Worm (Caenorhabditis elegans) whole organism, L1 larva: ENCODE measurements around the gene nhr-19.

Source experiments
- C04F5.9 ChIP-seq: sonication (generic microtip); optimal IDR thresholded peaks from 2 replicates; lab custom pipeline; 2016; ENCODE audit warnings: missing genetic modification characterization, missing compliant biosample characterization
- alr-1 ChIP-seq: fragments of 200-800 bp; sonication (Bioruptor generic); optimal IDR thresholded peaks from 2 replicates; lab custom pipeline; 2018; ENCODE audit warnings: borderline replicate concordance, mild to moderate bottlenecking, missing genetic modification characterization, missing compliant biosample characterization
- aly-2 ChIP-seq: fragments of 150-350 bp; optimal IDR thresholded peaks from 2 replicates; lab custom pipeline; 2014; ENCODE audit warnings: missing biosample characterization, missing genetic modification characterization
- blmp-1 ChIP-seq: fragments of 150-350 bp; optimal IDR thresholded peaks from 2 replicates; lab custom pipeline; 2014; ENCODE audit warnings: missing biosample characterization, missing genetic modification characterization
- ceh-63 ChIP-seq: fragments of 200-800 bp; sonication (Bioruptor generic); optimal IDR thresholded peaks from 2 replicates; lab custom pipeline; 2018; ENCODE audit warnings: mild to moderate bottlenecking, missing genetic modification characterization, missing compliant biosample characterization
- ceh-8 ChIP-seq: fragments of 200-800 bp; sonication (Bioruptor generic); optimal IDR thresholded peaks from 2 replicates; lab custom pipeline; 2018; ENCODE audit warnings: mild to moderate bottlenecking, missing genetic modification characterization, moderate library complexity, missing compliant biosample characterization
- ceh-88 ChIP-seq: fragments of 200-800 bp; sonication (Bioruptor generic); IDR thresholded peaks from 2 replicates; pipeline ENCODE4 v1.3.6; 2022; ENCODE audit warnings: missing genetic modification characterization, missing compliant biosample characterization
- ceh-90 ChIP-seq: sonication (generic microtip); optimal IDR thresholded peaks from 2 replicates; lab custom pipeline; 2016; ENCODE audit warnings: missing genetic modification characterization, missing compliant biosample characterization
- dpl-1 ChIP-seq, 3 experiments: fragments of 150-350 bp in 2 of 3; sonication (generic microtip) in 1 of 3; optimal IDR thresholded peaks; 2 replicates each; lab custom pipeline; 2014 to 2017; ENCODE audit warnings: missing biosample characterization in 3 of 3, missing genetic modification characterization in 3 of 3, missing genetic modification reagents in 3 of 3
- dsc-1 ChIP-seq: sonication (generic microtip); optimal IDR thresholded peaks from 2 replicates; lab custom pipeline; 2016; ENCODE audit warnings: mild to moderate bottlenecking, missing genetic modification characterization, missing compliant biosample characterization
- efl-1 ChIP-seq, 4 experiments: fragments of 150-350 bp; optimal IDR thresholded peaks in 3 of 4; peaks in 1 of 4; 1 replicate in 1 of 4; 2 replicates in 3 of 4; lab custom pipeline; 2014; ENCODE audit warnings: missing biosample characterization in 2 of 4, missing genetic modification characterization in 2 of 4, missing genetic modification reagents in 2 of 4
- fkh-4 ChIP-seq: sonication (generic microtip); optimal IDR thresholded peaks from 2 replicates; lab custom pipeline; 2016; ENCODE audit warnings: missing compliant biosample characterization, missing genetic modification characterization, borderline replicate concordance
- grh-1 ChIP-seq: fragments of 200-800 bp; sonication (Bioruptor generic); IDR thresholded peaks from 2 replicates; pipeline ENCODE4 v1.3.6; 2022; ENCODE audit warnings: missing genetic modification reagents, missing genetic modification characterization, missing compliant biosample characterization
- hpl-2 ChIP-seq: fragments of 150-350 bp; optimal IDR thresholded peaks from 2 replicates; lab custom pipeline; 2014; ENCODE audit warnings: missing biosample characterization, missing genetic modification reagents, missing genetic modification characterization
- irx-1 ChIP-seq: sonication (generic microtip); optimal IDR thresholded peaks from 2 replicates; lab custom pipeline; 2016; ENCODE audit warnings: missing genetic modification characterization, missing compliant biosample characterization
- lin-13 ChIP-seq: fragments of 150-350 bp; optimal IDR thresholded peaks from 2 replicates; lab custom pipeline; 2014; ENCODE audit warnings: missing biosample characterization, missing genetic modification reagents, missing genetic modification characterization
- lin-14 ChIP-seq: fragments of 200-800 bp; sonication (Bioruptor generic); optimal IDR thresholded peaks from 2 replicates; lab custom pipeline; 2018; ENCODE audit warnings: mild to moderate bottlenecking, missing genetic modification characterization, moderate library complexity, missing compliant biosample characterization
- lin-35 ChIP-seq, 2 experiments: fragments of 150-350 bp; optimal IDR thresholded peaks; 2 replicates each; lab custom pipeline; 2014; ENCODE audit warnings: missing biosample characterization in 2 of 2, missing genetic modification characterization in 2 of 2, missing genetic modification reagents in 2 of 2
- lin-39 ChIP-seq: fragments of 150-350 bp; optimal IDR thresholded peaks from 2 replicates; lab custom pipeline; 2014; ENCODE audit warnings: missing biosample characterization, missing genetic modification reagents, missing genetic modification characterization
- lir-3 ChIP-seq: sonication (generic microtip); optimal IDR thresholded peaks from 2 replicates; lab custom pipeline; 2016; ENCODE audit warnings: mild to moderate bottlenecking, missing genetic modification characterization, moderate library complexity, missing compliant biosample characterization; ENCODE audit not compliant: poor library complexity
- mdl-1 ChIP-seq, 2 experiments: fragments of 150-350 bp; optimal IDR thresholded peaks; 2 replicates each; lab custom pipeline; 2014 to 2017; ENCODE audit warnings: missing biosample characterization in 2 of 2, missing genetic modification characterization in 2 of 2, inconsistent platforms in 1 of 2
- mep-1 ChIP-seq: fragments of 150-350 bp; optimal IDR thresholded peaks from 2 replicates; lab custom pipeline; 2014; ENCODE audit warnings: missing biosample characterization, missing genetic modification characterization
- nhr-11 ChIP-seq: fragments of 150-350 bp; optimal IDR thresholded peaks from 2 replicates; lab custom pipeline; 2014; ENCODE audit warnings: missing biosample characterization, missing genetic modification characterization
- nhr-12 ChIP-seq: sonication (generic microtip); optimal IDR thresholded peaks from 2 replicates; lab custom pipeline; 2017; ENCODE audit warnings: missing biosample characterization, missing genetic modification characterization
- nhr-19 ChIP-seq: fragments of 200-800 bp; sonication (Bioruptor generic); conservative IDR thresholded peaks from 2 replicates; pipeline ENCODE4 v1.3.6; 2022; ENCODE audit warnings: missing genetic modification characterization, missing compliant biosample characterization
- nhr-20 ChIP-seq: sonication (generic microtip); optimal IDR thresholded peaks from 2 replicates; lab custom pipeline; 2016; ENCODE audit warnings: mild to moderate bottlenecking, missing genetic modification characterization, missing compliant biosample characterization
- nhr-237 ChIP-seq: fragments of 150-350 bp; optimal IDR thresholded peaks from 2 replicates; lab custom pipeline; 2014; ENCODE audit warnings: missing biosample characterization, missing genetic modification characterization
- nhr-47 ChIP-seq: sonication (generic microtip); optimal IDR thresholded peaks from 2 replicates; lab custom pipeline; 2016; ENCODE audit warnings: mild to moderate bottlenecking, missing genetic modification characterization, moderate library complexity, missing compliant biosample characterization
- nhr-71 ChIP-seq: sonication (generic microtip); optimal IDR thresholded peaks from 2 replicates; lab custom pipeline; 2016; ENCODE audit warnings: mild to moderate bottlenecking, missing genetic modification characterization, moderate library complexity, missing compliant biosample characterization
- nhr-77 ChIP-seq: fragments of 150-350 bp; optimal IDR thresholded peaks from 2 replicates; lab custom pipeline; 2014; ENCODE audit warnings: missing biosample characterization, missing genetic modification characterization
- nhr-84 ChIP-seq: sonication (generic microtip); optimal IDR thresholded peaks from 2 replicates; lab custom pipeline; 2017; ENCODE audit warnings: missing biosample characterization, missing genetic modification characterization
- nhr-85 ChIP-seq: sonication (generic microtip); peaks from one replicate; lab custom pipeline; 2016; ENCODE audit warnings: missing genetic modification characterization, inconsistent platforms, missing compliant biosample characterization
- nhr-90 ChIP-seq: sonication (generic microtip); optimal IDR thresholded peaks from 2 replicates; lab custom pipeline; 2016; ENCODE audit warnings: mild to moderate bottlenecking, missing genetic modification characterization, missing compliant biosample characterization; ENCODE audit not compliant: poor library complexity
- pag-3 ChIP-seq: sonication (generic microtip); optimal IDR thresholded peaks from 2 replicates; lab custom pipeline; 2017; ENCODE audit warnings: missing genetic modification characterization, mild to moderate bottlenecking, missing compliant biosample characterization, antibody characterized with exemption, borderline replicate concordance; ENCODE audit not compliant: insufficient read depth
- sptf-1 ChIP-seq: fragments of 150-350 bp; optimal IDR thresholded peaks from 2 replicates; lab custom pipeline; 2014; ENCODE audit warnings: missing biosample characterization, missing genetic modification characterization
- sup-37 ChIP-seq: fragments of 200-800 bp; sonication (Bioruptor generic); optimal IDR thresholded peaks from 2 replicates; lab custom pipeline; 2018; ENCODE audit warnings: mild to moderate bottlenecking, missing genetic modification characterization, missing compliant biosample characterization
- swsn-7 ChIP-seq: sonication (generic microtip); optimal IDR thresholded peaks from 2 replicates; lab custom pipeline; 2016; ENCODE audit warnings: missing genetic modification characterization, missing compliant biosample characterization
- tbx-2 ChIP-seq: sonication (generic microtip); optimal IDR thresholded peaks from 2 replicates; lab custom pipeline; 2016; ENCODE audit warnings: missing genetic modification characterization, missing compliant biosample characterization
- tlp-1 ChIP-seq: fragments of 150-350 bp; optimal IDR thresholded peaks from 2 replicates; lab custom pipeline; 2014; ENCODE audit warnings: missing biosample characterization, missing genetic modification characterization
- unc-130 ChIP-seq: fragments of 150-350 bp; optimal IDR thresholded peaks from 2 replicates; lab custom pipeline; 2017; ENCODE audit warnings: missing biosample characterization, missing genetic modification characterization, inconsistent platforms
- unc-30 ChIP-seq: sonication (generic microtip); optimal IDR thresholded peaks from 2 replicates; lab custom pipeline; 2017; ENCODE audit warnings: missing biosample characterization, missing genetic modification characterization
- unc-62 ChIP-seq: fragments of 150-350 bp; optimal IDR thresholded peaks from 2 replicates; lab custom pipeline; 2014; ENCODE audit warnings: missing biosample characterization, missing genetic modification reagents, missing genetic modification characterization
- vab-15 ChIP-seq: sonication (generic microtip); optimal IDR thresholded peaks from 2 replicates; lab custom pipeline; 2017; ENCODE audit warnings: missing genotype, mild to moderate bottlenecking, missing genetic modification characterization, missing compliant biosample characterization
- xbp-1 ChIP-seq: sonication (generic microtip); optimal IDR thresholded peaks from 2 replicates; lab custom pipeline; 2016; ENCODE audit warnings: missing genetic modification characterization, missing compliant biosample characterization
- ztf-11 ChIP-seq, 2 experiments: sonication (generic microtip); optimal IDR thresholded peaks; 2 replicates each; lab custom pipeline; 2016 to 2017; ENCODE audit warnings: missing genetic modification characterization in 2 of 2, missing biosample characterization in 1 of 2, missing compliant biosample characterization in 1 of 2
- ztf-4 ChIP-seq: fragments of 150-350 bp; optimal IDR thresholded peaks from 2 replicates; lab custom pipeline; 2014; ENCODE audit warnings: missing biosample characterization, missing genetic modification characterization

Gene nhr-19

DNA sequence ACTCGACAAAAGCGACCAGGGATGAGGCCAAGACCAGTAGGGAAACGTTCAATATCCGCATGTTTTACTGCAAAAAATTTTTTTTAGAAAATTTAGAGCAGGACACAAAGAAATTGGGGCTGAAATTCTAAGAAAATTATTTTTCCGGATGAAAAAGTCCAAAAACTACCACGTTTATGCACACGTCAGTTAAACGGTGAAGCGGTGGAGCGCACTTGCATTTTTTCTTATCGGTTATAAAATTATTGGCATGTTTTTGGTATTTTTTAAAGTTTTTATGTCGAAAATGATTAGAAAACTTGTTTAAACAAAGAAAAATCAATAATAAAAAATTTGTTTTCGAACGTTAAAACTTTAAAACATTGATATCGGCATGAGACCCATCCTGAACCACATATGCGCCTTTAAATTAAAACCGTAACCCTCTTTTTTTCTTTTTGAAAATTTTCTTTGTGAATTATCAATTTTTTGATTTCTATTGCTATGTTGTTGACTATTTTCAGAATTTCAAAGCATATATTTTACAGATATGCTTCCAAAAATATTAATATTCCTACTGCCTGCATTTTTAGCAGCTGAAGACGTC is 18.9 kb upstream of the nhr-19 start, which contains the start of the genes dnj-20 and ZK1307.8 (continued):
- peak; percentile 19 for TF ChIP-seq lin-14 (GFP tag; lab: Kevin White, UChicago)
- no peak for TF ChIP-seq ztf-4 (tag; lab: Kevin White, UChicago)
- peak in 2 of 3 experiments; percentile 10 to 39 for TF ChIP-seq dpl-1 (GFP tag; optimal IDR thresholded peaks at IDR 0.05; lab: Kevin White, UChicago)
- peak; percentile 3 for TF ChIP-seq nhr-20 (tag; lab: Kevin White, UChicago)
- TF ChIP-seq nhr-71 (tag; lab: Kevin White, UChicago): peak; percentile 6
- TF ChIP-seq nhr-237 (tag; lab: Kevin White, UChicago): no peak
- TF ChIP-seq nhr-77 (tag; lab: Kevin White, UChicago): no peak
- no peak for TF ChIP-seq lin-13 (GFP tag; lab: Kevin White, UChicago)
- no peak for TF ChIP-seq nhr-90 (tag; lab: Kevin White, UChicago)
- no peak for TF ChIP-seq tbx-2 (tag; lab: Kevin White, UChicago)
- no peak for TF ChIP-seq nhr-11
- TF ChIP-seq sptf-1: no peak
- TF ChIP-seq mdl-1 (tag; optimal IDR thresholded peaks at IDR 0.05; lab: Kevin White, UChicago): no peak
- no peak for TF ChIP-seq unc-130
- no peak for TF ChIP-seq fkh-4 (tag; lab: Kevin White, UChicago)
- TF ChIP-seq efl-1 (optimal IDR thresholded peaks at IDR 0.05; lab: Kevin White, UChicago): peak in 1 of 2 experiments; percentile 26
- TF ChIP-seq efl-1 (GFP tag; optimal IDR thresholded peaks at IDR 0.05 in 1 of 2; lab: Kevin White, UChicago): peak; percentile 9 to 12
- TF ChIP-seq lin-35 (GFP tag; optimal IDR thresholded peaks at IDR 0.05; lab: Kevin White, UChicago): peak in 1 of 2 experiments; percentile 25
- TF ChIP-seq vab-15 (tag; lab: Kevin White, UChicago): no peak
- no peak for TF ChIP-seq swsn-7 (tag; lab: Kevin White, UChicago)
- TF ChIP-seq, all 84 proteins: peak for 12

DNA sequence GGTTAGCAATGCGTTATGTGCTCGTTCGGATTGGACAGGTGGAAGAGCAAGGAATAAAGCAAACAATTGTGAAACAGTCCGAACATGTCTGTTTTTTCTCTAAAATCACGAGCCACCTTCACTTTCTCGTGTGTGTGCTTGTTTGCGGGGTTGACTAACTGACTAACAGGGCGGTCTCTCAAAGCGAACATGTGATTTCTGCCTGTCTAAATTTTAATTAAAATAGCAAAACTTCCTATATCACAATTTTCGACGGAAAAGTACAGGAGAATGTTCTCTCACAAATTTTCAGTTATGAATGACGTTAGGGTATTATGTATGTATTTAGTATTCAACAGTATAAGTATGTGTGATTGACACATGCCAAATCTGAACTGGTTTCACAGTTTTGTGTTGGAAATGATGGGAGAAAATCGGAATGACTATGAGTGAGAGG is 16.6 kb upstream of the nhr-19 start:
- TF ChIP-seq ceh-8 (GFP tag; lab: Kevin White, UChicago) (no peak), nhr-12 (tag; lab: Kevin White, UChicago) (no peak), alr-1 (no peak), hpl-2 (GFP tag; lab: Kevin White, UChicago) (no peak), ceh-88 (GFP tag; lab: Robert Waterston, UW) (no peak), fkh-4 (tag; lab: Kevin White, UChicago) (no peak), ceh-63 (GFP tag; lab: Kevin White, UChicago) (no peak), unc-62 (GFP tag; lab: Kevin White, UChicago) (no peak), nhr-71 (tag; lab: Kevin White, UChicago) (peak; percentile 44), lin-14 (GFP tag; lab: Kevin White, UChicago) (peak; percentile 39), lin-35 (GFP tag; optimal IDR thresholded peaks at IDR 0.05; lab: Kevin White, UChicago) (peak in 1 of 2 experiments; percentile 40), blmp-1 (tag; lab: Kevin White, UChicago) (peak; percentile 23), mep-1 (tag; lab: Kevin White, UChicago) (no peak), mdl-1 (tag; optimal IDR thresholded peaks at IDR 0.05; lab: Kevin White, UChicago) (peak in 1 of 2 experiments; percentile 74), irx-1 (tag; lab: Kevin White, UChicago) (no peak), ceh-90 (tag; lab: Kevin White, UChicago) (no peak), efl-1 (optimal IDR thresholded peaks at IDR 0.05; lab: Kevin White, UChicago) (no peak), efl-1 (GFP tag; optimal IDR thresholded peaks at IDR 0.05 in 1 of 2; lab: Kevin White, UChicago) (peak in 1 of 2 experiments; percentile 94), lir-3 (tag; lab: Kevin White, UChicago) (no peak), nhr-77 (tag; lab: Kevin White, UChicago) (no peak), nhr-20 (tag; lab: Kevin White, UChicago) (peak; percentile 9), C04F5.9 (no peak), pag-3 (no peak), aly-2 (no peak), tbx-2 (tag; lab: Kevin White, UChicago) (no peak), nhr-85 (tag; lab: Kevin White, UChicago) (no peak), nhr-90 (tag; lab: Kevin White, UChicago) (no peak)

DNA sequence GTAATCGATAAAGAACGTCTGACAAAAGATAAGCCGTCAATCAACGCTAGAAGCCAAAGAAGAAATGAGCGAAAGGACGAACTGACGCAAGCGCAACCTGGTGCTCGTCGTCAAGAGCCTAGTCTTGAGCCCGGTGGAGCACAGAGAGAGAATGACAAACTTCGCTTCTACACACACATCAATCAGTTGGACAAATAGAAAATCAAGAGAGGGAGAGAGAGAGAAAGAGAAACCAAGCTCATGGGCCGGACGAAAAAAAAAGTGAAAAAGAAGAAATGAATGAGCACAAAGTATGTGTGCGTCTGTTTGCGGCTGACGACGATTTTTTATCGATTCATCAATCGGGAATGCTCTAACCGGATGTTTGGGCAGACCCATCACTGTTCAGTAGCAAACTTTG is 15.8 kb upstream of the nhr-19 start:
- TF ChIP-seq nhr-84 (tag; lab: Kevin White, UChicago): no peak
- TF ChIP-seq nhr-71 (tag; lab: Kevin White, UChicago): peak; percentile 52
- no peak for TF ChIP-seq tlp-1 (tag; lab: Kevin White, UChicago)
- no peak for TF ChIP-seq grh-1
- TF ChIP-seq nhr-47 (tag; lab: Kevin White, UChicago): no peak
- TF ChIP-seq fkh-4 (tag; lab: Kevin White, UChicago): no peak
- TF ChIP-seq swsn-7 (tag; lab: Kevin White, UChicago): peak; percentile 10
- no peak for TF ChIP-seq ztf-11 (tag; optimal IDR thresholded peaks at IDR 0.05; lab: Kevin White, UChicago)
- peak; percentile 22 for TF ChIP-seq lin-39 (tag; lab: Kevin White, UChicago)
- no peak for TF ChIP-seq sptf-1
- TF ChIP-seq nhr-19 (GFP tag; lab: Robert Waterston, UW): peak; percentile 15
- peak; percentile 27 for TF ChIP-seq dsc-1 (tag; lab: Kevin White, UChicago)
- TF ChIP-seq unc-30 (tag; lab: Kevin White, UChicago): no peak
- no peak for TF ChIP-seq sup-37 (GFP tag; lab: Kevin White, UChicago)
- peak; percentile 48 for TF ChIP-seq pag-3
- TF ChIP-seq xbp-1 (tag; lab: Kevin White, UChicago): no peak
